Fruit fly (Drosophila melanogaster) whole organism, embryonic: ENCODE data around the gene CG43175.

Source experiments
- Asciz ChIP-seq: fragments of 200-800 bp; sonication (Bioruptor generic); optimal IDR thresholded peaks from 2 replicates; lab custom pipeline; 2017; ENCODE audit warnings: missing biosample characterization, mild to moderate bottlenecking, missing genetic modification characterization, missing genetic modification reagents
- BEAF-32 ChIP-seq: fragments of 200-800 bp; sonication (Bioruptor generic); optimal IDR thresholded peaks from 3 replicates; lab custom pipeline; 2017; ENCODE audit warnings: missing biosample characterization, missing genetic modification characterization, mild to moderate bottlenecking, moderate library complexity, missing genetic modification reagents
- CG10209 ChIP-seq: fragments of 200-800 bp; sonication (Bioruptor generic); optimal IDR thresholded peaks from 3 replicates; lab custom pipeline; 2017; ENCODE audit warnings: missing biosample characterization, mild to moderate bottlenecking, missing genetic modification characterization, missing genetic modification reagents
- CG10321 ChIP-seq: fragments of 200-800 bp; sonication (Bioruptor generic); IDR thresholded peaks from 2 replicates; pipeline ENCODE4 v1.3.6; 2022; ENCODE audit warnings: missing biosample characterization, missing genetic modification characterization
- CG12299 ChIP-seq: fragments of 200-800 bp; sonication (Bioruptor generic); optimal IDR thresholded peaks from 2 replicates; lab custom pipeline; 2018; ENCODE audit warnings: missing biosample characterization, mild to moderate bottlenecking, missing genetic modification characterization
- CG13296 ChIP-seq: fragments of 200-800 bp; sonication (Bioruptor generic); optimal IDR thresholded peaks from 3 replicates; lab custom pipeline; 2018; ENCODE audit warnings: missing biosample characterization, mild to moderate bottlenecking, missing genetic modification characterization
- CG15073 ChIP-seq: fragments of 200-800 bp; sonication (Bioruptor generic); optimal IDR thresholded peaks from 2 replicates; lab custom pipeline; 2016; ENCODE audit warnings: missing biosample characterization, missing genetic modification characterization
- CG1529 ChIP-seq: fragments of 200-800 bp; sonication (Bioruptor generic); optimal IDR thresholded peaks from 3 replicates; lab custom pipeline; 2018; ENCODE audit warnings: missing biosample characterization, missing genetic modification characterization
- CG15601 ChIP-seq: fragments of 200-800 bp; sonication (Bioruptor generic); optimal IDR thresholded peaks from 3 replicates; lab custom pipeline; 2019; ENCODE audit warnings: missing biosample characterization, mild to moderate bottlenecking, missing genetic modification characterization, moderate library complexity
- CG1603 ChIP-seq: fragments of 200-800 bp; sonication (Bioruptor generic); optimal IDR thresholded peaks from 2 replicates; lab custom pipeline; 2019; ENCODE audit warnings: missing biosample characterization, mild to moderate bottlenecking, missing genetic modification characterization, moderate library complexity
- CG17568 ChIP-seq: fragments of 200-800 bp; sonication (Bioruptor generic); optimal IDR thresholded peaks from 2 replicates; lab custom pipeline; 2018; ENCODE audit warnings: missing biosample characterization, mild to moderate bottlenecking, missing genetic modification characterization, moderate library complexity
- CG17802 ChIP-seq: fragments of 200-800 bp; sonication (Bioruptor generic); optimal IDR thresholded peaks from 2 replicates; lab custom pipeline; 2018; ENCODE audit warnings: missing biosample characterization, mild to moderate bottlenecking, missing genetic modification characterization, moderate library complexity
- CG18599 ChIP-seq: fragments of 200-800 bp; sonication (Bioruptor generic); optimal IDR thresholded peaks from 3 replicates; lab custom pipeline; 2017; ENCODE audit warnings: missing biosample characterization, missing genetic modification characterization, mild to moderate bottlenecking, moderate library complexity, missing genetic modification reagents
- CG2120 ChIP-seq: fragments of 200-800 bp; sonication (Bioruptor generic); optimal IDR thresholded peaks from 3 replicates; lab custom pipeline; 2016; ENCODE audit warnings: missing biosample characterization, missing genetic modification characterization
- CG31224 ChIP-seq: fragments of 200-800 bp; sonication (Bioruptor generic); IDR thresholded peaks from 2 replicates; pipeline ENCODE4 v1.3.6; 2022; ENCODE audit warnings: missing biosample characterization, missing genetic modification characterization
- CG3163 ChIP-seq: fragments of 200-800 bp; sonication (Bioruptor generic); optimal IDR thresholded peaks from 3 replicates; lab custom pipeline; 2016; ENCODE audit warnings: missing biosample characterization, missing genetic modification characterization
- CG32772 ChIP-seq: fragments of 200-800 bp; sonication (Bioruptor generic); IDR thresholded peaks from 2 replicates; pipeline ENCODE4 v1.3.6; 2022; ENCODE audit warnings: missing biosample characterization, missing genetic modification characterization
- CG4404 ChIP-seq: fragments of 200-800 bp; sonication (Bioruptor generic); IDR thresholded peaks from 2 replicates; pipeline ENCODE4 v1.3.6; 2022; ENCODE audit warnings: missing biosample characterization, missing genetic modification characterization
- CG4424 ChIP-seq: fragments of 200-800 bp; sonication (Bioruptor generic); optimal IDR thresholded peaks from 3 replicates; lab custom pipeline; 2016; ENCODE audit warnings: missing biosample characterization, missing genetic modification characterization
- CG4707 ChIP-seq: fragments of 200-800 bp; sonication (Bioruptor generic); optimal IDR thresholded peaks from 2 replicates; lab custom pipeline; 2018; ENCODE audit warnings: missing biosample characterization, mild to moderate bottlenecking, missing genetic modification characterization, moderate library complexity
- CG7357 ChIP-seq: fragments of 200-800 bp; sonication (Bioruptor generic); IDR thresholded peaks from 3 replicates; pipeline ENCODE4 v1.3.6; 2022; ENCODE audit warnings: missing biosample characterization, missing genetic modification characterization
- Dbx ChIP-seq: fragments of 200-800 bp; sonication (Bioruptor generic); IDR thresholded peaks from 3 replicates; pipeline ENCODE4 v1.3.6; 2022; ENCODE audit warnings: missing biosample characterization, missing genetic modification characterization
- Elba2 ChIP-seq: fragments of 200-800 bp; sonication (Bioruptor generic); optimal IDR thresholded peaks from 3 replicates; lab custom pipeline; 2016; ENCODE audit warnings: missing biosample characterization, missing genetic modification characterization
- Gug ChIP-seq: fragments of 200-800 bp; sonication (Bioruptor generic); IDR thresholded peaks from 4 replicates; pipeline ENCODE4 v1.3.6; 2022; ENCODE audit warnings: missing biosample characterization, missing genetic modification characterization
- MTF-1 ChIP-seq: fragments of 200-800 bp; sonication (Bioruptor generic); optimal IDR thresholded peaks from 2 replicates; lab custom pipeline; 2018; ENCODE audit warnings: missing biosample characterization, mild to moderate bottlenecking, missing genetic modification characterization, borderline replicate concordance
- Med ChIP-seq: fragments of 200-800 bp; sonication (Bioruptor generic); peaks from one replicate; lab custom pipeline; 2016; ENCODE audit warnings: missing biosample characterization, missing genetic modification characterization, mild to moderate bottlenecking, inconsistent platforms, moderate library complexity
- Neu2 ChIP-seq: fragments of 200-800 bp; sonication (Bioruptor generic); optimal IDR thresholded peaks from 3 replicates; lab custom pipeline; 2016; ENCODE audit warnings: missing biosample characterization, missing genetic modification characterization, borderline replicate concordance
- Nf-YA ChIP-seq: fragments of 200-800 bp; sonication (Bioruptor generic); IDR thresholded peaks from 2 replicates; pipeline ENCODE4 v1.3.6; 2022; ENCODE audit warnings: missing biosample characterization, missing genetic modification characterization
- Optix ChIP-seq: fragments of 200-800 bp; sonication (Bioruptor generic); IDR thresholded peaks from 3 replicates; pipeline ENCODE4 v1.3.6; 2022; ENCODE audit warnings: missing biosample characterization, missing genetic modification characterization
- Sox102F ChIP-seq: fragments of 200-800 bp; sonication (Bioruptor generic); optimal IDR thresholded peaks from 2 replicates; lab custom pipeline; 2018; ENCODE audit warnings: missing biosample characterization, mild to moderate bottlenecking, missing genetic modification characterization, moderate library complexity
- Sry-δ ChIP-seq: fragments of 200-800 bp; sonication (Bioruptor generic); optimal IDR thresholded peaks from 2 replicates; lab custom pipeline; 2016; ENCODE audit warnings: missing biosample characterization, missing genetic modification characterization
- Xbp1 ChIP-seq: fragments of 200-800 bp; sonication (Bioruptor generic); optimal IDR thresholded peaks from 3 replicates; lab custom pipeline; 2016; ENCODE audit warnings: missing biosample characterization, mild to moderate bottlenecking, missing genetic modification characterization
- chif ChIP-seq, 2 experiments: fragments of 200-800 bp; sonication (Bioruptor generic); optimal IDR thresholded peaks; 3 replicates each; lab custom pipeline; 2016; ENCODE audit warnings: missing biosample characterization in 2 of 2, missing genetic modification characterization in 2 of 2
- dati ChIP-seq: fragments of 200-800 bp; sonication (Bioruptor generic); IDR thresholded peaks from 2 replicates; pipeline ENCODE4 v1.3.6; 2022; ENCODE audit warnings: missing biosample characterization, missing genetic modification characterization
- dm ChIP-seq: fragments of 200-800 bp; sonication (Bioruptor generic); optimal IDR thresholded peaks from 3 replicates; lab custom pipeline; 2016; ENCODE audit warnings: missing biosample characterization, missing genetic modification characterization
- emc ChIP-seq: fragments of 200-800 bp; sonication (Bioruptor generic); optimal IDR thresholded peaks from 2 replicates; lab custom pipeline; 2016; ENCODE audit warnings: missing biosample characterization, missing genetic modification characterization
- en ChIP-seq: fragments of 200-800 bp; sonication (Bioruptor generic); optimal IDR thresholded peaks from 2 replicates; lab custom pipeline; 2016; ENCODE audit warnings: missing biosample characterization, missing genetic modification characterization
- fd102C ChIP-seq: fragments of 200-800 bp; sonication (Bioruptor generic); optimal IDR thresholded peaks from 2 replicates; lab custom pipeline; 2018; ENCODE audit warnings: missing biosample characterization, mild to moderate bottlenecking, missing genetic modification characterization, moderate library complexity
- fd3F ChIP-seq: fragments of 200-800 bp; sonication (Bioruptor generic); optimal IDR thresholded peaks from 2 replicates; lab custom pipeline; 2018; ENCODE audit warnings: missing biosample characterization, mild to moderate bottlenecking, missing genetic modification characterization, moderate library complexity
- gce ChIP-seq: fragments of 200-800 bp; sonication (Bioruptor generic); IDR thresholded peaks from 3 replicates; pipeline ENCODE4 v1.3.6; 2022; ENCODE audit warnings: missing biosample characterization, missing genetic modification characterization
- gsb-n ChIP-seq: fragments of 200-800 bp; sonication (Bioruptor generic); optimal IDR thresholded peaks from 3 replicates; lab custom pipeline; 2018; ENCODE audit warnings: missing biosample characterization, mild to moderate bottlenecking, missing genetic modification characterization
- inv ChIP-seq: fragments of 200-800 bp; sonication (Bioruptor generic); IDR thresholded peaks from 2 replicates; pipeline ENCODE4 v1.3.6; 2022; ENCODE audit warnings: missing biosample characterization, missing genetic modification characterization; ENCODE audit not compliant: partially characterized antibody
- lmd ChIP-seq: fragments of 200-800 bp; sonication (Bioruptor generic); IDR thresholded peaks from 2 replicates; pipeline ENCODE4 v1.3.6; 2022; ENCODE audit warnings: missing biosample characterization, missing genetic modification characterization
- repo ChIP-seq: fragments of 200-800 bp; sonication (Bioruptor generic); optimal IDR thresholded peaks from 2 replicates; lab custom pipeline; 2016; ENCODE audit warnings: missing biosample characterization, missing genetic modification characterization
- rib ChIP-seq: fragments of 200-800 bp; sonication (Bioruptor generic); IDR thresholded peaks from 2 replicates; pipeline ENCODE4 v1.3.6; 2022; ENCODE audit warnings: missing biosample characterization, missing genetic modification characterization
- salm ChIP-seq: fragments of 200-800 bp; sonication (Bioruptor generic); optimal IDR thresholded peaks from 2 replicates; lab custom pipeline; 2018; ENCODE audit warnings: missing biosample characterization, mild to moderate bottlenecking, missing genetic modification characterization
- sd ChIP-seq: fragments of 200-800 bp; sonication (Bioruptor generic); optimal IDR thresholded peaks from 3 replicates; lab custom pipeline; 2018; ENCODE audit warnings: missing biosample characterization, mild to moderate bottlenecking, missing genetic modification characterization, moderate library complexity
- sqz ChIP-seq: fragments of 200-800 bp; sonication (Bioruptor generic); optimal IDR thresholded peaks from 3 replicates; lab custom pipeline; 2018; ENCODE audit warnings: missing biosample characterization, mild to moderate bottlenecking, missing genetic modification characterization
- sr ChIP-seq: fragments of 200-800 bp; sonication (Bioruptor generic); IDR thresholded peaks from 3 replicates; pipeline ENCODE4 v1.3.6; 2022; ENCODE audit warnings: missing biosample characterization, missing genetic modification characterization
- wek ChIP-seq: fragments of 200-800 bp; sonication (Bioruptor generic); optimal IDR thresholded peaks from 3 replicates; lab custom pipeline; 2018; ENCODE audit warnings: missing biosample characterization, mild to moderate bottlenecking, missing genetic modification characterization, moderate library complexity

CG43175 gene

dm6 chr3R:17604198-17604879 is 26.2 kb upstream of the CG43175 start (continued):
- TF ChIP-seq Neu2 (no peak), CG3163 (GFP tag; lab: Kevin White, UChicago) (no peak), emc (no peak), sqz (peak; percentile 82), CG1529 (GFP tag; lab: Kevin White, UChicago) (peak; percentile 77), en (GFP tag; lab: Kevin White, UChicago) (no peak), MTF-1 (GFP tag; lab: Kevin White, UChicago) (peak; percentile 57), CG32772 (peak; percentile 69), Elba2 (GFP tag; lab: Kevin White, UChicago) (peak; percentile 41), sd (no peak), CG12299 (peak; percentile 85), gce (GFP tag; lab: Robert Waterston, UW) (no peak), dati (GFP tag; lab: Robert Waterston, UW) (no peak), Xbp1 (GFP tag; lab: Kevin White, UChicago) (peak; percentile 78), Gug (GFP tag; lab: Robert Waterston, UW) (peak; percentile 26; the same call in 1 of the 4 replicates), chif (GFP tag; optimal IDR thresholded peaks at IDR 0.05; lab: Kevin White, UChicago) (peak; percentile 12 to 56), Med (GFP tag; lab: Kevin White, UChicago) (peak; percentile 78), Asciz (GFP tag; lab: Kevin White, UChicago) (peak; percentile 80), rib (GFP tag; lab: Robert Waterston, UW) (no peak), fd3F (GFP tag; lab: Kevin White, UChicago) (peak; percentile 65), CG31224 (GFP tag; lab: Robert Waterston, UW) (peak; percentile 98), CG1603 (tag; lab: Kevin White, UChicago) (peak; percentile 49), CG15073 (GFP tag; lab: Kevin White, UChicago) (peak; percentile 45), sr (GFP tag; lab: Robert Waterston, UW) (no peak), fd102C (peak; percentile 86), dm (GFP tag; lab: Kevin White, UChicago) (no peak), Sox102F (GFP tag; lab: Kevin White, UChicago) (peak; percentile 76), Sry-δ (GFP tag; lab: Kevin White, UChicago) (no peak), CG15601 (tag; lab: Kevin White, UChicago) (peak; percentile 82), Nf-YA (GFP tag; lab: Robert Waterston, UW) (no peak), Optix (GFP tag; lab: Robert Waterston, UW) (no peak; the same call in 2 of the 3 replicates), CG10209 (GFP tag; lab: Kevin White, UChicago) (peak; percentile 88), wek (GFP tag; lab: Kevin White, UChicago) (no peak), CG4707 (peak; percentile 46), Dbx (GFP tag; lab: Robert Waterston, UW) (no peak), inv (no peak), CG7357 (peak; percentile 69), CG13296 (GFP tag; lab: Kevin White, UChicago) (peak; percentile 87), CG4424 (peak; percentile 82), salm (tag; lab: Kevin White, UChicago) (peak; percentile 75), CG18599 (GFP tag; lab: Kevin White, UChicago) (peak; percentile 91), lmd (GFP tag; lab: Robert Waterston, UW) (peak; percentile 83), BEAF-32 (GFP tag; lab: Kevin White, UChicago) (no peak), CG17568 (peak; percentile 79), CG17802 (tag; lab: Kevin White, UChicago) (peak; percentile 57), gsb-n (tag; lab: Kevin White, UChicago) (peak; percentile 84), CG2120 (peak; percentile 59), CG10321 (GFP tag; lab: Robert Waterston, UW) (no peak), CG4404 (GFP tag; lab: Robert Waterston, UW) (peak; percentile 90), repo (no peak)
